Fruit fly (Drosophila melanogaster) whole organism, embryonic: ENCODE results near the gene CG33124.

ENCODE experiments used
- Abd-B ChIP-seq: fragments of 200-800 bp; sonication (Bioruptor generic); optimal IDR thresholded peaks from 2 replicates; lab custom pipeline; 2018; ENCODE audit warnings: missing biosample characterization, mild to moderate bottlenecking, missing genetic modification characterization, moderate library complexity
- CG1024 ChIP-seq: fragments of 200-800 bp; sonication (Bioruptor generic); IDR thresholded peaks from 2 replicates; pipeline ENCODE4 v1.3.6; 2022; ENCODE audit warnings: missing biosample characterization, missing genetic modification characterization
- CG12391 ChIP-seq: fragments of 200-800 bp; sonication (Bioruptor generic); optimal IDR thresholded peaks from 3 replicates; lab custom pipeline; 2018; ENCODE audit warnings: missing biosample characterization, mild to moderate bottlenecking, missing genetic modification characterization, moderate library complexity
- CG13624 ChIP-seq: fragments of 200-800 bp; sonication (Bioruptor generic); optimal IDR thresholded peaks from 2 replicates; lab custom pipeline; 2016; ENCODE audit warnings: missing biosample characterization, missing genetic modification characterization
- CG17186 ChIP-seq: fragments of 200-800 bp; sonication (Bioruptor generic); optimal IDR thresholded peaks from 3 replicates; lab custom pipeline; 2017; ENCODE audit warnings: missing biosample characterization, missing genetic modification reagents, missing genetic modification characterization
- CG18599 ChIP-seq: fragments of 200-800 bp; sonication (Bioruptor generic); optimal IDR thresholded peaks from 3 replicates; lab custom pipeline; 2017; ENCODE audit warnings: missing biosample characterization, missing genetic modification characterization, mild to moderate bottlenecking, moderate library complexity, missing genetic modification reagents
- CG3065 ChIP-seq: fragments of 200-800 bp; sonication (Bioruptor generic); optimal IDR thresholded peaks from 2 replicates; lab custom pipeline; 2016; ENCODE audit warnings: missing biosample characterization, missing genetic modification characterization
- CG4282 ChIP-seq: fragments of 200-800 bp; sonication (Bioruptor generic); optimal IDR thresholded peaks from 2 replicates; lab custom pipeline; 2016; ENCODE audit warnings: missing biosample characterization, missing genetic modification characterization
- CG6813 ChIP-seq: fragments of 200-800 bp; sonication (Bioruptor generic); optimal IDR thresholded peaks from 2 replicates; lab custom pipeline; 2017; ENCODE audit warnings: missing biosample characterization, missing genetic modification characterization, mild to moderate bottlenecking, moderate library complexity, missing genetic modification reagents
- CG7839 ChIP-seq: fragments of 200-800 bp; sonication (Bioruptor generic); optimal IDR thresholded peaks from 3 replicates; lab custom pipeline; 2018; ENCODE audit warnings: missing biosample characterization, mild to moderate bottlenecking, missing genetic modification characterization, moderate library complexity
- CG9437 ChIP-seq: fragments of 200-800 bp; sonication (Bioruptor generic); optimal IDR thresholded peaks from 2 replicates; lab custom pipeline; 2018; ENCODE audit warnings: missing biosample characterization, mild to moderate bottlenecking, missing genetic modification characterization
- CHES-1-like ChIP-seq: fragments of 200-800 bp; sonication (Bioruptor generic); optimal IDR thresholded peaks from 2 replicates; lab custom pipeline; 2016; ENCODE audit warnings: missing biosample characterization, missing genetic modification characterization
- Elba2 ChIP-seq: fragments of 200-800 bp; sonication (Bioruptor generic); optimal IDR thresholded peaks from 3 replicates; lab custom pipeline; 2016; ENCODE audit warnings: missing biosample characterization, missing genetic modification characterization
- Ets65A ChIP-seq: fragments of 200-800 bp; sonication (Bioruptor generic); peaks from one replicate; lab custom pipeline; 2016; ENCODE audit warnings: missing biosample characterization, missing genetic modification characterization
- Fer1 ChIP-seq: fragments of 200-800 bp; sonication (Bioruptor generic); optimal IDR thresholded peaks from 2 replicates; lab custom pipeline; 2017; ENCODE audit warnings: missing biosample characterization, mild to moderate bottlenecking, missing genetic modification characterization
- Gsc ChIP-seq: fragments of 200-800 bp; sonication (Bioruptor generic); IDR thresholded peaks from 2 replicates; pipeline ENCODE4 v1.3.6; 2022; ENCODE audit warnings: missing biosample characterization, missing genetic modification characterization
- Meics ChIP-seq: fragments of 200-800 bp; sonication (Bioruptor generic); optimal IDR thresholded peaks from 2 replicates; lab custom pipeline; 2017; ENCODE audit warnings: missing biosample characterization, mild to moderate bottlenecking, missing genetic modification characterization
- Mes4 ChIP-seq: fragments of 200-800 bp; sonication (Bioruptor generic); optimal IDR thresholded peaks from 2 replicates; lab custom pipeline; 2016; ENCODE audit warnings: missing biosample characterization, missing genetic modification characterization
- NK7.1 ChIP-seq: fragments of 200-800 bp; sonication (Bioruptor generic); optimal IDR thresholded peaks from 3 replicates; lab custom pipeline; 2016; ENCODE audit warnings: missing biosample characterization, missing genetic modification characterization
- Nf-YA ChIP-seq: fragments of 200-800 bp; sonication (Bioruptor generic); IDR thresholded peaks from 2 replicates; pipeline ENCODE4 v1.3.6; 2022; ENCODE audit warnings: missing biosample characterization, missing genetic modification characterization
- Nf-YC ChIP-seq: fragments of 200-800 bp; optimal IDR thresholded peaks from 3 replicates; lab custom pipeline; 2019; ENCODE audit warnings: missing biosample characterization, mild to moderate bottlenecking, missing genetic modification characterization, moderate library complexity
- Side ChIP-seq: fragments of 200-800 bp; sonication (Bioruptor generic); optimal IDR thresholded peaks from 2 replicates; lab custom pipeline; 2016; ENCODE audit warnings: missing biosample characterization, missing genetic modification characterization
- Stat92E ChIP-seq, 3 experiments: fragments of >200 bp in 2 of 3; fragments of 200-800 bp in 1 of 3; sonication (Bioruptor generic) in 1 of 3; optimal IDR thresholded peaks; 2 replicates each; lab custom pipeline; 2017 to 2019; ENCODE audit warnings: missing biosample characterization in 3 of 3, missing genetic modification characterization in 3 of 3, mild to moderate bottlenecking in 1 of 3, moderate library complexity in 1 of 3
- ase ChIP-seq: fragments of 200-800 bp; sonication (Bioruptor generic); IDR thresholded peaks from 3 replicates; pipeline ENCODE4 v1.3.6; 2022; ENCODE audit warnings: missing biosample characterization, missing genetic modification characterization
- bsh ChIP-seq, 2 experiments: fragments of 200-800 bp; sonication (Bioruptor generic); optimal IDR thresholded peaks; 2 replicates each; lab custom pipeline; 2017 to 2018; ENCODE audit warnings: mild to moderate bottlenecking in 2 of 2, missing biosample characterization in 2 of 2, missing genetic modification characterization in 2 of 2, moderate library complexity in 1 of 2
- btn ChIP-seq: fragments of 200-800 bp; sonication (Bioruptor generic); optimal IDR thresholded peaks from 2 replicates; lab custom pipeline; 2016; ENCODE audit warnings: missing biosample characterization, missing genetic modification characterization
- chinmo ChIP-seq: fragments of 200-800 bp; sonication (Bioruptor generic); IDR thresholded peaks from 4 replicates; pipeline ENCODE4 v1.3.6; 2022; ENCODE audit warnings: missing biosample characterization, missing genetic modification characterization; ENCODE audit not compliant: partially characterized antibody
- chm ChIP-seq: fragments of 200-800 bp; sonication (Bioruptor generic); IDR thresholded peaks from 2 replicates; pipeline ENCODE4 v1.3.6; 2022; ENCODE audit warnings: missing biosample characterization, missing genetic modification characterization
- cwo ChIP-seq: fragments of 200-800 bp; sonication (Bioruptor generic); optimal IDR thresholded peaks from 3 replicates; lab custom pipeline; 2017; ENCODE audit warnings: missing biosample characterization, missing genetic modification characterization, mild to moderate bottlenecking, moderate library complexity, missing genetic modification reagents
- disco-r ChIP-seq: fragments of 200-800 bp; sonication (Bioruptor generic); optimal IDR thresholded peaks from 2 replicates; lab custom pipeline; 2016; ENCODE audit warnings: missing biosample characterization, missing genetic modification characterization
- dmrt11E ChIP-seq: fragments of 200-800 bp; sonication (Bioruptor generic); optimal IDR thresholded peaks from 3 replicates; lab custom pipeline; 2018; ENCODE audit warnings: missing biosample characterization, mild to moderate bottlenecking, missing genetic modification characterization, moderate library complexity
- dpn ChIP-seq, 2 experiments: fragments of 200-800 bp; sonication (Bioruptor generic); optimal IDR thresholded peaks; 3 replicates each; lab custom pipeline; 2016; ENCODE audit warnings: missing biosample characterization in 2 of 2, missing genetic modification characterization in 2 of 2
- eve ChIP-seq, 2 experiments: fragments of >200 bp; optimal IDR thresholded peaks; 2 replicates each; lab custom pipeline; 2017; ENCODE audit warnings: missing biosample characterization in 2 of 2, missing genetic modification characterization in 2 of 2
- ewg ChIP-seq: fragments of 200-800 bp; sonication (Bioruptor generic); optimal IDR thresholded peaks from 3 replicates; lab custom pipeline; 2017; ENCODE audit warnings: mild to moderate bottlenecking, missing biosample characterization, missing genetic modification reagents, missing genetic modification characterization
- fru ChIP-seq: fragments of >200 bp; optimal IDR thresholded peaks from 2 replicates; lab custom pipeline; 2017
- fu2 ChIP-seq: fragments of 200-800 bp; sonication (Bioruptor generic); optimal IDR thresholded peaks from 2 replicates; lab custom pipeline; 2016; ENCODE audit warnings: missing biosample characterization, missing genetic modification characterization
- gro ChIP-seq: fragments of 200-800 bp; sonication (Bioruptor generic); optimal IDR thresholded peaks from 2 replicates; lab custom pipeline; 2016; ENCODE audit warnings: missing biosample characterization, missing genetic modification characterization
- h ChIP-seq: fragments of >200 bp; optimal IDR thresholded peaks from 2 replicates; lab custom pipeline; 2017
- nmo ChIP-seq: fragments of 200-800 bp; sonication (Bioruptor generic); optimal IDR thresholded peaks from 2 replicates; lab custom pipeline; 2018; ENCODE audit warnings: missing biosample characterization, mild to moderate bottlenecking, missing genetic modification characterization, moderate library complexity
- p53 ChIP-seq: fragments of 200-800 bp; sonication (Bioruptor generic); optimal IDR thresholded peaks from 2 replicates; lab custom pipeline; 2016; ENCODE audit warnings: missing biosample characterization, missing genetic modification characterization
- pb ChIP-seq: fragments of 200-800 bp; sonication (Bioruptor generic); optimal IDR thresholded peaks from 3 replicates; lab custom pipeline; 2016; ENCODE audit warnings: missing biosample characterization, missing genetic modification characterization
- sim ChIP-seq: fragments of 200-800 bp; sonication (Bioruptor generic); IDR thresholded peaks from 2 replicates; pipeline ENCODE4 v1.3.6; 2022; ENCODE audit warnings: missing biosample characterization, missing genetic modification characterization
- sqz ChIP-seq: fragments of 200-800 bp; sonication (Bioruptor generic); optimal IDR thresholded peaks from 3 replicates; lab custom pipeline; 2018; ENCODE audit warnings: missing biosample characterization, mild to moderate bottlenecking, missing genetic modification characterization
- stwl ChIP-seq: fragments of 200-800 bp; sonication (Bioruptor generic); optimal IDR thresholded peaks from 3 replicates; lab custom pipeline; 2018; ENCODE audit warnings: missing biosample characterization, mild to moderate bottlenecking, missing genetic modification characterization, moderate library complexity
- tap ChIP-seq: fragments of 200-800 bp; optimal IDR thresholded peaks from 3 replicates; lab custom pipeline; 2019; ENCODE audit warnings: missing biosample characterization, mild to moderate bottlenecking, missing genetic modification characterization, moderate library complexity
- tio ChIP-seq: fragments of 200-800 bp; sonication (Bioruptor generic); optimal IDR thresholded peaks from 2 replicates; lab custom pipeline; 2017; ENCODE audit warnings: missing biosample characterization, missing genetic modification characterization, inconsistent platforms
- tll ChIP-seq, 2 experiments: fragments of 200-800 bp in 1 of 2; fragments of >200 bp in 1 of 2; sonication (Bioruptor generic) in 1 of 2; optimal IDR thresholded peaks; 2 replicates each; lab custom pipeline; 2017 to 2019; ENCODE audit warnings: missing biosample characterization in 2 of 2, missing genetic modification characterization in 2 of 2, mild to moderate bottlenecking in 1 of 2, moderate library complexity in 1 of 2
- zen ChIP-seq: fragments of 200-800 bp; sonication (Bioruptor generic); optimal IDR thresholded peaks from 3 replicates; lab custom pipeline; 2018; ENCODE audit warnings: missing biosample characterization, mild to moderate bottlenecking, missing genetic modification characterization, moderate library complexity
- zf30C ChIP-seq: fragments of 200-800 bp; sonication (Bioruptor generic); optimal IDR thresholded peaks from 3 replicates; lab custom pipeline; 2018; ENCODE audit warnings: missing biosample characterization, mild to moderate bottlenecking, missing genetic modification characterization

Gene CG33124

dm6 chr2L:2177969-2178809, 30.7 kb downstream of the CG33124 start, which contains the start of gene aop (continued):
- TF ChIP-seq ewg (GFP tag; lab: Kevin White, UChicago) (peak; percentile 93), p53 (peak; percentile 98), chinmo (peak; percentile 67; the same call in 1 of the 4 replicates), Elba2 (GFP tag; lab: Kevin White, UChicago) (peak; percentile 30), sqz (peak; percentile 53), tll (GFP tag; optimal IDR thresholded peaks at IDR 0.05; lab: Kevin White, UChicago) (peak in 1 of 2 experiments; percentile 77), chm (GFP tag; lab: Robert Waterston, UW) (peak; percentile 60), dmrt11E (tag; lab: Kevin White, UChicago) (peak; percentile 8), fu2 (GFP tag; lab: Kevin White, UChicago) (no peak), nmo (peak; percentile 6), Fer1 (peak; percentile 49), CG1024 (GFP tag; lab: Robert Waterston, UW) (no peak), btn (GFP tag; lab: Kevin White, UChicago) (no peak), Ets65A (GFP tag; lab: Kevin White, UChicago) (peak; percentile 91), tap (tag; lab: Kevin White, UChicago) (peak; percentile 19), CG17186 (peak; percentile 8), gro (peak; percentile 71), Nf-YC (tag; lab: Kevin White, UChicago) (peak; percentile 27), CG6813 (peak; percentile 11), Side (GFP tag; lab: Kevin White, UChicago) (no peak), Meics (no peak), stwl (tag; lab: Kevin White, UChicago) (no peak), tio (GFP tag; lab: Kevin White, UChicago) (no peak)
- TF ChIP-seq, all 482 proteins: peak for 168

DNA sequence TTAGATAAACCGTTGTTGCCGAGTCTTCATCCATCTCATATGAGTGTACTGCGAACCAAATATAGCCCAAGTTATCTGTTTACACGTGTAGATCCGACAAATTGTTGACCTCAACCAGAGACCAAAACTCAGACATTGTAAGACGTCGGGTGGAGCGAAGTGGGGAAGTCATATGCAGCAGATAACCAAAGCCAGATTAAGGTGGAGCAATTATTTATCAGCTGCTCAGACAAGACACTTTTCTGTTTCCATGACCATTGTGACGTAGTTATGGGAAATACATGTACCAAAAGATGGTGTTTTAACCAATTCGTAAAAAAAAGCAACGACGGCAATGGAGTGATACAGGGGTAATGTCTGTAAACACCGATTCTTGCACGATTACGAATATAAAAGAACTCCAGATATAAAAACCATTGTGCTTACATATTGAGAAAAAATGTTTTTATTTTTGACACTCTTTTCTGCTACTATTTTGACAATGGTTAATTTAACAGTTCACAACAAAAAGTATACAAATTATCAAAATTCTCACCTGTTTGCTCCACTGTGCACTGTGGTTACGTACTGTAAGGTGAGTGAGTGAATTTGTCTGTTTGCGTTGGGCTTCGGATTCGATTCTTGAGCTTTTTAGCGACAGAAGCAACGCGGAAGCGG, 31.5 kb downstream of the CG33124 start:
- TF ChIP-seq Abd-B (GFP tag; lab: Kevin White, UChicago) (no peak), bsh (GFP tag; optimal IDR thresholded peaks at IDR 0.05; lab: Kevin White, UChicago) (peak in 1 of 2 experiments; percentile 46), zen (tag; lab: Kevin White, UChicago) (no peak), pb (GFP tag; lab: Kevin White, UChicago) (peak; percentile 45), CHES-1-like (GFP tag; lab: Kevin White, UChicago) (peak; percentile 49), sim (no peak), zf30C (GFP tag; lab: Kevin White, UChicago) (no peak), CG9437 (peak; percentile 29), eve (GFP tag; optimal IDR thresholded peaks at IDR 0.05; lab: Kevin White, UChicago) (peak in 1 of 2 experiments; percentile 84), Gsc (no peak), cwo (GFP tag; lab: Kevin White, UChicago) (peak; percentile 17), CG12391 (tag; lab: Kevin White, UChicago) (peak; percentile 26), Stat92E (GFP tag; optimal IDR thresholded peaks at IDR 0.05; lab: Kevin White, UChicago) (peak in 1 of 3 experiments; percentile 46), CG13624 (peak; percentile 45), CG4282 (GFP tag; lab: Kevin White, UChicago) (peak; percentile 88), dpn (GFP tag; optimal IDR thresholded peaks at IDR 0.05; lab: Kevin White, UChicago) (peak; percentile 30 to 42), ase (GFP tag; lab: Robert Waterston, UW) (no peak), NK7.1 (GFP tag; lab: Kevin White, UChicago) (no peak), CG7839 (tag; lab: Kevin White, UChicago) (peak; percentile 46), Nf-YA (GFP tag; lab: Robert Waterston, UW) (no peak), disco-r (GFP tag; lab: Kevin White, UChicago) (peak; percentile 11), Mes4 (GFP tag; lab: Kevin White, UChicago) (no peak), CG3065 (GFP tag; lab: Kevin White, UChicago) (peak; percentile 29), h (lab: Kevin White, UChicago) (no peak), CG18599 (GFP tag; lab: Kevin White, UChicago) (peak; percentile 63), fru (lab: Kevin White, UChicago) (no peak)
